Fruit fly (Drosophila melanogaster) whole organism, embryonic: Measurements from ENCODE around the gene CG43922.

Experiments
- Awh ChIP-seq: fragments of 200-800 bp; sonication (Bioruptor generic); IDR thresholded peaks from 2 replicates; pipeline ENCODE4, ENCODE4 v1.3.6; 2022; ENCODE audit warnings: missing biosample characterization, missing genetic modification characterization
- Blimp-1 ChIP-seq: fragments of 200-800 bp; sonication (Bioruptor generic); optimal IDR thresholded peaks from 3 replicates; lab custom pipeline; 2018; ENCODE audit warnings: missing biosample characterization, missing genetic modification characterization, mild to moderate bottlenecking, moderate library complexity, missing genetic modification reagents
- CG1024 ChIP-seq: fragments of 200-800 bp; sonication (Bioruptor generic); IDR thresholded peaks from 2 replicates; pipeline ENCODE4 v1.3.6; 2022; ENCODE audit warnings: missing biosample characterization, missing genetic modification characterization
- CG10321 ChIP-seq: fragments of 200-800 bp; sonication (Bioruptor generic); IDR thresholded peaks from 2 replicates; pipeline ENCODE4 v1.3.6; 2022; ENCODE audit warnings: missing biosample characterization, missing genetic modification characterization
- CG14710 ChIP-seq: fragments of 200-800 bp; sonication (Bioruptor generic); optimal IDR thresholded peaks from 3 replicates; lab custom pipeline; 2019; ENCODE audit warnings: missing biosample characterization, mild to moderate bottlenecking, missing genetic modification characterization, moderate library complexity
- CG14860 ChIP-seq: fragments of 200-800 bp; sonication (Bioruptor generic); IDR thresholded peaks from 3 replicates; pipeline ENCODE4 v1.3.6; 2022; ENCODE audit warnings: missing biosample characterization, missing genetic modification characterization; ENCODE audit not compliant: partially characterized antibody
- CG14965 ChIP-seq: fragments of 200-800 bp; sonication (Bioruptor generic); optimal IDR thresholded peaks from 2 replicates; lab custom pipeline; 2016; ENCODE audit warnings: missing biosample characterization, missing genetic modification characterization, borderline replicate concordance
- CG15011 ChIP-seq: fragments of 200-800 bp; sonication (Bioruptor generic); optimal IDR thresholded peaks from 3 replicates; lab custom pipeline; 2018; ENCODE audit warnings: missing biosample characterization, mild to moderate bottlenecking, missing genetic modification characterization
- CG15073 ChIP-seq: fragments of 200-800 bp; sonication (Bioruptor generic); optimal IDR thresholded peaks from 2 replicates; lab custom pipeline; 2016; ENCODE audit warnings: missing biosample characterization, missing genetic modification characterization
- CG16813 ChIP-seq: fragments of 200-800 bp; sonication (Bioruptor generic); IDR thresholded peaks from 3 replicates; pipeline ENCODE4 v1.3.6; 2022; ENCODE audit warnings: missing biosample characterization, missing genetic modification characterization; ENCODE audit not compliant: partially characterized antibody
- CG16815 ChIP-seq: fragments of 200-800 bp; sonication (Bioruptor generic); optimal IDR thresholded peaks from 3 replicates; lab custom pipeline; 2017; ENCODE audit warnings: missing biosample characterization, mild to moderate bottlenecking, missing genetic modification characterization
- CG17829 ChIP-seq: fragments of 200-800 bp; optimal IDR thresholded peaks from 2 replicates; lab custom pipeline; 2019; ENCODE audit warnings: missing biosample characterization, mild to moderate bottlenecking, missing genetic modification characterization, moderate library complexity
- CG17912 ChIP-seq: fragments of 200-800 bp; sonication (Bioruptor generic); optimal IDR thresholded peaks from 2 replicates; lab custom pipeline; 2018; ENCODE audit warnings: missing biosample characterization, mild to moderate bottlenecking, missing genetic modification characterization
- CG1792 ChIP-seq: fragments of 200-800 bp; sonication (Bioruptor generic); optimal IDR thresholded peaks from 2 replicates; lab custom pipeline; 2016; ENCODE audit warnings: missing biosample characterization, missing genetic modification characterization
- CG18011 ChIP-seq: fragments of 200-800 bp; sonication (Bioruptor generic); optimal IDR thresholded peaks from 2 replicates; lab custom pipeline; 2017; ENCODE audit warnings: missing biosample characterization, missing genetic modification characterization, mild to moderate bottlenecking, moderate library complexity, missing genotype
- CG31224 ChIP-seq: fragments of 200-800 bp; sonication (Bioruptor generic); IDR thresholded peaks from 2 replicates; pipeline ENCODE4 v1.3.6; 2022; ENCODE audit warnings: missing biosample characterization, missing genetic modification characterization
- CG6654 ChIP-seq: fragments of 200-800 bp; sonication (Bioruptor generic); optimal IDR thresholded peaks from 2 replicates; lab custom pipeline; 2017; ENCODE audit warnings: missing biosample characterization, mild to moderate bottlenecking, missing genetic modification characterization
- CG7963 ChIP-seq: fragments of 200-800 bp; sonication (Bioruptor generic); IDR thresholded peaks from 3 replicates; pipeline ENCODE4 v1.3.6; 2022; ENCODE audit warnings: missing biosample characterization, missing genetic modification characterization; ENCODE audit not compliant: partially characterized antibody
- CG7987 ChIP-seq: fragments of 200-800 bp; sonication (Bioruptor generic); optimal IDR thresholded peaks from 2 replicates; lab custom pipeline; 2018; ENCODE audit warnings: missing biosample characterization, mild to moderate bottlenecking, missing genetic modification characterization, moderate library complexity
- CG8944 ChIP-seq: fragments of 200-800 bp; sonication (Bioruptor generic); optimal IDR thresholded peaks from 3 replicates; lab custom pipeline; 2016; ENCODE audit warnings: missing biosample characterization, missing genetic modification characterization
- Dref ChIP-seq: fragments of 200-800 bp; sonication (Bioruptor generic); IDR thresholded peaks from 2 replicates; pipeline ENCODE4 v1.3.6; 2022; ENCODE audit warnings: missing biosample characterization, missing genetic modification characterization
- ERR ChIP-seq: fragments of 200-800 bp; sonication (Bioruptor generic); optimal IDR thresholded peaks from 2 replicates; lab custom pipeline; 2016; ENCODE audit warnings: missing biosample characterization, missing genetic modification characterization
- Elba2 ChIP-seq: fragments of 200-800 bp; sonication (Bioruptor generic); optimal IDR thresholded peaks from 3 replicates; lab custom pipeline; 2016; ENCODE audit warnings: missing biosample characterization, missing genetic modification characterization
- Fer1 ChIP-seq: fragments of 200-800 bp; sonication (Bioruptor generic); optimal IDR thresholded peaks from 2 replicates; lab custom pipeline; 2017; ENCODE audit warnings: missing biosample characterization, mild to moderate bottlenecking, missing genetic modification characterization
- Fer2 ChIP-seq: fragments of 200-800 bp; sonication (Bioruptor generic); optimal IDR thresholded peaks from 2 replicates; lab custom pipeline; 2018; ENCODE audit warnings: missing biosample characterization, mild to moderate bottlenecking, missing genetic modification characterization, moderate library complexity
- Fer3 ChIP-seq: fragments of 200-800 bp; sonication (Bioruptor generic); optimal IDR thresholded peaks from 2 replicates; lab custom pipeline; 2018; ENCODE audit warnings: missing biosample characterization, mild to moderate bottlenecking, missing genetic modification characterization, moderate library complexity
- Hr78 ChIP-seq, 2 experiments: fragments of 200-800 bp in 1 of 2; fragments of >200 bp in 1 of 2; sonication (Bioruptor generic) in 1 of 2; optimal IDR thresholded peaks; 2 replicates each; lab custom pipeline; 2017 to 2019; ENCODE audit warnings: missing biosample characterization in 2 of 2, missing genetic modification characterization in 2 of 2, mild to moderate bottlenecking in 1 of 2, moderate library complexity in 1 of 2
- Kr ChIP-seq: fragments of 200-800 bp; sonication (Bioruptor generic); optimal IDR thresholded peaks from 2 replicates; lab custom pipeline; 2017; ENCODE audit warnings: missing biosample characterization, mild to moderate bottlenecking, missing genetic modification characterization
- Lim3 ChIP-seq: fragments of 200-800 bp; sonication (Bioruptor generic); IDR thresholded peaks from 2 replicates; pipeline ENCODE4 v1.3.6; 2022; ENCODE audit warnings: missing biosample characterization, missing genetic modification characterization
- Med ChIP-seq: fragments of 200-800 bp; sonication (Bioruptor generic); peaks from one replicate; lab custom pipeline; 2016; ENCODE audit warnings: missing biosample characterization, missing genetic modification characterization, mild to moderate bottlenecking, inconsistent platforms, moderate library complexity
- Nf-YC ChIP-seq: fragments of 200-800 bp; optimal IDR thresholded peaks from 3 replicates; lab custom pipeline; 2019; ENCODE audit warnings: missing biosample characterization, mild to moderate bottlenecking, missing genetic modification characterization, moderate library complexity
- Oli ChIP-seq: fragments of 200-800 bp; sonication (Bioruptor generic); optimal IDR thresholded peaks from 2 replicates; lab custom pipeline; 2018; ENCODE audit warnings: missing biosample characterization, mild to moderate bottlenecking, missing genetic modification characterization, moderate library complexity
- PHDP ChIP-seq: fragments of 200-800 bp; sonication (Bioruptor generic); optimal IDR thresholded peaks from 3 replicates; lab custom pipeline; 2018; ENCODE audit warnings: missing biosample characterization, mild to moderate bottlenecking, missing genetic modification characterization, moderate library complexity
- Side ChIP-seq: fragments of 200-800 bp; sonication (Bioruptor generic); optimal IDR thresholded peaks from 2 replicates; lab custom pipeline; 2016; ENCODE audit warnings: missing biosample characterization, missing genetic modification characterization
- ase ChIP-seq: fragments of 200-800 bp; sonication (Bioruptor generic); IDR thresholded peaks from 3 replicates; pipeline ENCODE4 v1.3.6; 2022; ENCODE audit warnings: missing biosample characterization, missing genetic modification characterization
- bab2 ChIP-seq: fragments of 200-800 bp; sonication (Bioruptor generic); optimal IDR thresholded peaks from 2 replicates; lab custom pipeline; 2016; ENCODE audit warnings: missing biosample characterization, missing genetic modification characterization
- cas ChIP-seq: fragments of 200-800 bp; sonication (Bioruptor generic); IDR thresholded peaks from 2 replicates; pipeline ENCODE4 v1.3.6; 2022; ENCODE audit warnings: missing biosample characterization, missing genetic modification characterization
- dan ChIP-seq: fragments of 200-800 bp; sonication (Bioruptor generic); IDR thresholded peaks from 2 replicates; pipeline ENCODE4 v1.3.6; 2022; ENCODE audit warnings: missing biosample characterization, missing genetic modification characterization
- danr ChIP-seq: fragments of 200-800 bp; sonication (Bioruptor generic); IDR thresholded peaks from 2 replicates; pipeline ENCODE4 v1.3.6; 2022; ENCODE audit warnings: missing biosample characterization, missing genetic modification characterization
- fu2 ChIP-seq: fragments of 200-800 bp; sonication (Bioruptor generic); optimal IDR thresholded peaks from 2 replicates; lab custom pipeline; 2016; ENCODE audit warnings: missing biosample characterization, missing genetic modification characterization
- gcm2 ChIP-seq: fragments of 200-800 bp; sonication (Bioruptor generic); optimal IDR thresholded peaks from 2 replicates; lab custom pipeline; 2016; ENCODE audit warnings: missing biosample characterization, missing genetic modification characterization
- grau ChIP-seq: fragments of 200-800 bp; optimal IDR thresholded peaks from 3 replicates; lab custom pipeline; 2019; ENCODE audit warnings: missing biosample characterization, mild to moderate bottlenecking, missing genetic modification characterization, moderate library complexity
- gro ChIP-seq: fragments of 200-800 bp; sonication (Bioruptor generic); optimal IDR thresholded peaks from 2 replicates; lab custom pipeline; 2016; ENCODE audit warnings: missing biosample characterization, missing genetic modification characterization
- gsb ChIP-seq: fragments of 200-800 bp; sonication (Bioruptor generic); IDR thresholded peaks from 2 replicates; pipeline ENCODE4 v1.3.6; 2022; ENCODE audit warnings: missing biosample characterization, missing genetic modification characterization
- klu ChIP-seq: fragments of 200-800 bp; sonication (Bioruptor generic); IDR thresholded peaks from 2 replicates; pipeline ENCODE4 v1.3.6; 2022; ENCODE audit warnings: missing biosample characterization, missing genetic modification characterization
- run ChIP-seq: fragments of 200-800 bp; sonication (Bioruptor generic); optimal IDR thresholded peaks from 3 replicates; lab custom pipeline; 2018; ENCODE audit warnings: missing biosample characterization, mild to moderate bottlenecking, missing genetic modification characterization
- shn ChIP-seq: fragments of 200-800 bp; sonication (Bioruptor generic); optimal IDR thresholded peaks from 3 replicates; lab custom pipeline; 2016; ENCODE audit warnings: missing biosample characterization, missing genetic modification characterization
- toy ChIP-seq: fragments of 200-800 bp; sonication (Bioruptor generic); IDR thresholded peaks from 2 replicates; pipeline ENCODE4 v1.3.6; 2022; ENCODE audit warnings: missing biosample characterization, missing genetic modification characterization
- zfh1 ChIP-seq: fragments of 200-800 bp; sonication (Bioruptor generic); IDR thresholded peaks from 3 replicates; pipeline ENCODE4 v1.3.6; 2022; ENCODE audit warnings: missing biosample characterization, missing genetic modification characterization
- zfh2 ChIP-seq: fragments of 200-800 bp; sonication (Bioruptor generic); optimal IDR thresholded peaks from 2 replicates; lab custom pipeline; 2016; ENCODE audit warnings: missing biosample characterization, missing genetic modification characterization

Gene CG43922

dm6 chr2L:6306895-6307294 lies 1.7 kb downstream of the CG43922 start (continued):
- TF ChIP-seq CG1792 (GFP tag; lab: Kevin White, UChicago) (no peak), PHDP (tag; lab: Kevin White, UChicago) (peak; percentile 19), Nf-YC (tag; lab: Kevin White, UChicago) (no peak), grau (peak; percentile 15), CG1024 (GFP tag; lab: Robert Waterston, UW) (no peak), CG15073 (GFP tag; lab: Kevin White, UChicago) (no peak), CG17912 (GFP tag; lab: Kevin White, UChicago) (no peak), klu (no peak), fu2 (GFP tag; lab: Kevin White, UChicago) (no peak), CG8944 (no peak), zfh1 (GFP tag; lab: Robert Waterston, UW) (peak; percentile 39; the same call in 1 of the 3 replicates), run (tag; lab: Kevin White, UChicago) (no peak), CG18011 (GFP tag; lab: Kevin White, UChicago) (no peak), CG16815 (no peak), Elba2 (GFP tag; lab: Kevin White, UChicago) (no peak), Dref (GFP tag; lab: Robert Waterston, UW) (no peak), Awh (GFP tag; lab: Robert Waterston, UW) (no peak), CG14710 (tag; lab: Kevin White, UChicago) (no peak), CG17829 (tag; lab: Kevin White, UChicago) (no peak), Lim3 (GFP tag; lab: Robert Waterston, UW) (no peak), zfh2 (no peak), CG16813 (no peak), toy (GFP tag; lab: Robert Waterston, UW) (no peak), CG14860 (GFP tag; lab: Robert Waterston, UW) (no peak), CG15011 (GFP tag; lab: Kevin White, UChicago) (no peak), cas (GFP tag; lab: Robert Waterston, UW) (no peak), Oli (peak; percentile 30), Fer3 (no peak), Blimp-1 (peak; percentile 48), ase (GFP tag; lab: Robert Waterston, UW) (no peak), CG7987 (GFP tag; lab: Kevin White, UChicago) (no peak), danr (no peak), CG31224 (GFP tag; lab: Robert Waterston, UW) (no peak), ERR (GFP tag; lab: Kevin White, UChicago) (no peak), CG6654 (GFP tag; lab: Kevin White, UChicago) (no peak), Fer1 (GFP tag; lab: Kevin White, UChicago) (no peak), dan (no peak), Med (GFP tag; lab: Kevin White, UChicago) (peak; percentile 78), Kr (GFP tag; lab: Kevin White, UChicago) (no peak), Hr78 (GFP tag; optimal IDR thresholded peaks at IDR 0.05; lab: Kevin White, UChicago) (no peak), bab2 (GFP tag; lab: Kevin White, UChicago) (no peak), CG14965 (GFP tag; lab: Kevin White, UChicago) (no peak), shn (GFP tag; lab: Kevin White, UChicago) (no peak), gsb (GFP tag; lab: Robert Waterston, UW) (no peak), CG7963 (GFP tag; lab: Robert Waterston, UW) (no peak), gro (GFP tag; lab: Kevin White, UChicago) (no peak), Side (GFP tag; lab: Kevin White, UChicago) (no peak), CG10321 (no peak), Fer2 (no peak), gcm2 (GFP tag; lab: Kevin White, UChicago) (no peak)
